Fruit fly (Drosophila melanogaster) whole organism, wandering third instar larva: Measurements from ENCODE around the gene CG11902.

Experiments
- Mio ChIP-seq: sonication (Bioruptor generic); optimal IDR thresholded peaks from 2 replicates; lab custom pipeline; 2016; ENCODE audit warnings: missing biosample characterization, missing genetic modification characterization
- Myc ChIP-seq: fragments of >200 bp; optimal IDR thresholded peaks from 2 replicates; lab custom pipeline; 2017
- OdsH ChIP-seq: fragments of 200-800 bp; sonication (Bioruptor generic); optimal IDR thresholded peaks from 2 replicates; lab custom pipeline; 2016; ENCODE audit warnings: missing biosample characterization, mild to moderate bottlenecking, missing genetic modification characterization
- Sp1 ChIP-seq: fragments of 200-800 bp; sonication (Bioruptor generic); optimal IDR thresholded peaks from 3 replicates; lab custom pipeline; 2019; ENCODE audit warnings: missing biosample characterization, mild to moderate bottlenecking, missing genetic modification characterization, moderate library complexity
- dsf ChIP-seq: sonication (Bioruptor generic); optimal IDR thresholded peaks from 2 replicates; lab custom pipeline; 2016; ENCODE audit warnings: missing biosample characterization, missing genetic modification characterization, borderline replicate concordance
- ey ChIP-seq: fragments of 200-800 bp; sonication (Bioruptor generic); optimal IDR thresholded peaks from 2 replicates; lab custom pipeline; 2016; ENCODE audit warnings: missing biosample characterization, missing genetic modification characterization
- fru ChIP-seq: fragments of 200-800 bp; sonication (Bioruptor generic); optimal IDR thresholded peaks from 3 replicates; lab custom pipeline; 2016; ENCODE audit warnings: missing biosample characterization, mild to moderate bottlenecking, missing genetic modification characterization
- h ChIP-seq: fragments of 200-800 bp; sonication (Bioruptor generic); optimal IDR thresholded peaks from 3 replicates; lab custom pipeline; 2016; ENCODE audit warnings: missing biosample characterization, mild to moderate bottlenecking, missing genetic modification characterization
- pan ChIP-seq: fragments of >200 bp; optimal IDR thresholded peaks from 2 replicates; lab custom pipeline; 2017
- psq ChIP-seq: fragments of 200-800 bp; sonication (Bioruptor generic); optimal IDR thresholded peaks from 3 replicates; lab custom pipeline; 2017; ENCODE audit warnings: missing biosample characterization, mild to moderate bottlenecking, missing genetic modification characterization, moderate library complexity

- TF ChIP-seq pan (no peak), Mio (GFP tag; lab: Kevin White, UChicago) (no peak), fru (GFP tag; lab: Kevin White, UChicago) (no peak), h (GFP tag; lab: Kevin White, UChicago) (no peak), psq (GFP tag; lab: Kevin White, UChicago) (no peak), Myc (lab: Kevin White, UChicago) (no peak), Sp1 (GFP tag; lab: Kevin White, UChicago) (no peak), ey (GFP tag; lab: Kevin White, UChicago) (no peak), dsf (GFP tag; lab: Kevin White, UChicago) (no peak), OdsH (GFP tag; lab: Kevin White, UChicago) (no peak)
Observed at dm6 chr3R:25382681-25383080, 47.6 kb downstream of the CG11902 start, which contains the start of gene alrm.
